Worm (Caenorhabditis elegans): ENCODE data around the gene R05G6.4.

The R05G6.4 gene

DNA sequence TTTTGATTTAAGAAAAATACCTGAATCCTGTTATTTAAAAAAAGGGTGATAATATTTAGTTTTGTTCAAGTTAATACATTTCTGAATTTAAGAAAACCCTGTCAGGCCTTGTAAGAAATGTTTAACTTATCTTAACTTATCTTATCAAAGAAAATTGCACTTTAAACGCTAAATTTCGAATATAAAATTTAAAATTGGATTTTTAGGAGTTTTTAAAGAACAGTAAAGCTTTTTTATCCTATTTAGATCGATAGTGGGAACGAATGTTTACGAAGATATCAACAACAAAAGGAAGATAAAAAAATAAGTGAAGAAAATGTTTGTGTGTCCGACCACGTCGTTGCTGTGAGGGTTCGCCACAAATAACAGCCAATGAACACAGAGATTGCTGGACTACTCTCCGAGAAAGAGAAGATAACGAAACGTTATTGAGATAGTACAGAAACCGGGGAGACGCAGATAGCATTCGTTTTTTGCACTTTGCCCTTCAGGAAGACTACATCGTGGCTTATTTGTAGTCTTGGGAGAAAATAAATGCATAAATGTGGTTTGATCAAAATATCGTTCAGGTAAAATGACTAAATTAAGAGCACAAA lies 40.0 kb downstream of the R05G6.4 start, which contains the start of gene dif-1:
dif-1 (minus strand) TSS at position 51 of the 596 bp plus-strand sequence.
- no peak for TF ChIP-seq lin-39 (tag; optimal IDR thresholded peaks at IDR 0.05)
- TF ChIP-seq gmeb-1 (tag; optimal IDR thresholded peaks at IDR 0.05): peak; percentile 43
- TF ChIP-seq ceh-16 (tag; optimal IDR thresholded peaks at IDR 0.05): no peak
- peak; percentile 47 for TF ChIP-seq sma-9 (GFP tag; optimal IDR thresholded peaks at IDR 0.05)
- TF ChIP-seq sma-9 (tag; optimal IDR thresholded peaks at IDR 0.05): no peak
- TF ChIP-seq nhr-25 (tag; optimal IDR thresholded peaks at IDR 0.05): no peak
- peak; percentile 76 for TF ChIP-seq crh-2 (tag; optimal IDR thresholded peaks at IDR 0.05)
- peak; percentile 51 for TF ChIP-seq fos-1 (tag; optimal IDR thresholded peaks at IDR 0.05)
- TF ChIP-seq unc-39 (tag; optimal IDR thresholded peaks at IDR 0.05): no peak
- peak; percentile 58 for TF ChIP-seq nhr-21 (tag; optimal IDR thresholded peaks at IDR 0.05)
- TF ChIP-seq lsy-2 (tag; optimal IDR thresholded peaks at IDR 0.05): peak in 1 of 2 experiments; percentile 63
- peak; percentile 14 for TF ChIP-seq sma-3 (GFP tag; optimal IDR thresholded peaks at IDR 0.05)
- peak; percentile 53 for TF ChIP-seq F13H6.1 (tag; optimal IDR thresholded peaks at IDR 0.05)
- TF ChIP-seq nhr-129 (tag; optimal IDR thresholded peaks at IDR 0.05): peak; percentile 56
- TF ChIP-seq lin-13 (GFP tag; optimal IDR thresholded peaks at IDR 0.05): no peak
- TF ChIP-seq C34F6.9 (tag; optimal IDR thresholded peaks at IDR 0.05): peak; percentile 41
- peak; percentile 39 for TF ChIP-seq sem-4 (tag; optimal IDR thresholded peaks at IDR 0.05)

- peak in 1 of 2 experiments; percentile 4 for TF ChIP-seq lsy-2 (tag; optimal IDR thresholded peaks at IDR 0.05)
- TF ChIP-seq aly-2 (tag; optimal IDR thresholded peaks at IDR 0.05): no peak
- TF ChIP-seq peb-1 (tag; optimal IDR thresholded peaks at IDR 0.05): no peak
- peak; percentile 43 for TF ChIP-seq C34F6.9 (tag; optimal IDR thresholded peaks at IDR 0.05)
- TF ChIP-seq nhr-21 (tag; optimal IDR thresholded peaks at IDR 0.05): peak; percentile 2
- TF ChIP-seq unc-55 (GFP tag; optimal IDR thresholded peaks at IDR 0.05): peak; percentile 53
- no peak for TF ChIP-seq ztf-1 (GFP tag; conservative IDR thresholded peaks at IDR 0.05)
- no peak for TF ChIP-seq elt-1 (tag; optimal IDR thresholded peaks at IDR 0.05)
Observed at ce11 chrIV:7554351-7554750, 41.3 kb downstream of the R05G6.4 start, which contains the start of gene F49E8.6. TSS of gene F49E8.6 (minus strand) at chrIV:7554667.

DNA sequence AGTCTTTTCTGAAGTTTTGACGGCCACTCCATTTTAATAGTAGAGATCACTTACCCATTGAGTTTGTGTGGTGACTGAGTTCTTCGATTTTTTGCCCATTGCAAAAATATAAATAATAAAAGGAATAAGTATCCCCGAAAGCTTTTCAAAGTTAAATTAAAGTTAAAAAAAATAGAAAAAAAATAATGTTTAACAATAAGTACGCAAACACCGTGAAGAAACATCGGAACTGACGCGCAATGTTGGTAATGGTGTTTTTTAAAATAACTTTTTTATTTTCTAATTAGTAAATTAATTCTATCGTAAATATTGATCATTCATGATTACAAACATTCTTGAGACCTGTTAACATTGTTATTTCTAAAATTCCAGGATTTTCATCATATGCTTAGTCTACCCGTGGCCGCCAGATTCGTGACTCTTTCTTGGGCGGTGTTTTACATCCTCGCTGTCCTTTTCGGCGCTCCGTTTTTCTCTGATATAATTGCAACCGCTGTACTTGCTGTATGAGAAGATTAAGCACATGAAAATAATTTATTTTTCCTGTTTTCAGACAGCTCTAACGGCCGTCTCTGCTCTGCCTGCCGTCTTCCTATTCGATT lies 43.3 kb downstream of the R05G6.4 start, which contains the start of the genes F49E8.7, F49E8.8 and nprl-2:
F49E8.7 (minus strand) TSS at position 101 of the 602 bp plus-strand sequence.
F49E8.8 (plus strand) TSS at position 373 of the 602 bp plus-strand sequence.
nprl-2 (plus strand) TSS at position 552 of the 602 bp plus-strand sequence.
- no peak for TF ChIP-seq F13H6.1 (tag; optimal IDR thresholded peaks at IDR 0.05)
- TF ChIP-seq C34F6.9 (tag; optimal IDR thresholded peaks at IDR 0.05): peak; percentile 7

ce11 chrIV:7558653-7559052 lies 45.6 kb downstream of the R05G6.4 start:
- TF ChIP-seq nhr-11 (tag; optimal IDR thresholded peaks at IDR 0.05): no peak

ce11 chrIV:7559237-7559636 lies 46.2 kb downstream of the R05G6.4 start:
- TF ChIP-seq mdl-1 (tag; optimal IDR thresholded peaks at IDR 0.05) (no peak), nhr-21 (tag; optimal IDR thresholded peaks at IDR 0.05) (no peak), nhr-12 (tag; optimal IDR thresholded peaks at IDR 0.05) (no peak), mbf-1 (tag; optimal IDR thresholded peaks at IDR 0.05) (no peak), lin-39 (tag; optimal IDR thresholded peaks at IDR 0.05) (no peak), zag-1 (tag; optimal IDR thresholded peaks at IDR 0.05) (no peak), mab-5 (tag; optimal IDR thresholded peaks at IDR 0.05) (no peak), ZK546.5 (tag; optimal IDR thresholded peaks at IDR 0.05) (no peak), sma-9 (GFP tag; optimal IDR thresholded peaks at IDR 0.05) (no peak), sma-9 (tag; optimal IDR thresholded peaks at IDR 0.05) (no peak), ceh-16 (tag; optimal IDR thresholded peaks at IDR 0.05) (no peak)

- TF ChIP-seq nhr-237 (tag; optimal IDR thresholded peaks at IDR 0.05) (no peak), unc-55 (GFP tag; optimal IDR thresholded peaks at IDR 0.05) (peak; percentile 78), unc-39 (tag; optimal IDR thresholded peaks at IDR 0.05) (no peak), zag-1 (tag; optimal IDR thresholded peaks at IDR 0.05) (peak; percentile 22), aly-2 (tag; optimal IDR thresholded peaks at IDR 0.05) (no peak), crh-2 (tag; optimal IDR thresholded peaks at IDR 0.05) (peak; percentile 52), nhr-77 (tag; optimal IDR thresholded peaks at IDR 0.05) (no peak), nhr-11 (tag; optimal IDR thresholded peaks at IDR 0.05) (no peak), gmeb-1 (tag; optimal IDR thresholded peaks at IDR 0.05) (peak; percentile 33), nhr-129 (tag; optimal IDR thresholded peaks at IDR 0.05) (peak; percentile 71), nhr-21 (tag; optimal IDR thresholded peaks at IDR 0.05) (no peak), snpc-4 (tag; optimal IDR thresholded peaks at IDR 0.05) (no peak), lin-13 (GFP tag; optimal IDR thresholded peaks at IDR 0.05) (peak; percentile 53), lsy-2 (tag; optimal IDR thresholded peaks at IDR 0.05) (peak in 1 of 2 experiments; percentile 66), sma-9 (GFP tag; optimal IDR thresholded peaks at IDR 0.05) (no peak), sma-9 (tag; optimal IDR thresholded peaks at IDR 0.05) (no peak), sem-4 (tag; optimal IDR thresholded peaks at IDR 0.05) (peak; percentile 60), egl-27 (tag; optimal IDR thresholded peaks at IDR 0.05) (no peak), alr-1 (tag; optimal IDR thresholded peaks at IDR 0.05) (no peak), C34F6.9 (tag; optimal IDR thresholded peaks at IDR 0.05) (peak; percentile 67)
Observed at ce11 chrIV:7561614-7562142, 48.6 kb downstream of the R05G6.4 start, which contains the start of gene ima-3. TSS of gene ima-3 (minus strand) at chrIV:7561664.
